Fruit fly (Drosophila melanogaster): ENCODE measurements around the gene Ilp8.

The Ilp8 gene

dm6 chr3L:17003251-17004171, 28.4 kb downstream of the Ilp8 start (continued):
- TF ChIP-seq lmd (GFP tag; IDR thresholded peaks at IDR 0.05) (0 out of 2 replicates have a peak, but pooled peaks have one; percentile 10), crol (GFP tag; IDR thresholded peaks at IDR 0.05) (peak; percentile 82), CG31224 (GFP tag; IDR thresholded peaks at IDR 0.05) (peak; percentile 5; the same call in 1 of the 2 replicates), ATbp (GFP tag; optimal IDR thresholded peaks at IDR 0.05) (peak; percentile 44), Adf1 (GFP tag; IDR thresholded peaks at IDR 0.05) (peak; percentile 31; the same call in 1 of the 2 replicates), sob (GFP tag; IDR thresholded peaks at IDR 0.05) (0 out of 2 replicates have a peak, but pooled peaks have one; percentile 8), prd (optimal IDR thresholded peaks at IDR 0.05) (no peak), prd (GFP tag; IDR thresholded peaks at IDR 0.05) (no peak), btn (GFP tag; optimal IDR thresholded peaks at IDR 0.05) (no peak), CG3281 (GFP tag; optimal IDR thresholded peaks at IDR 0.05) (peak; percentile 44), BEAF-32 (GFP tag; optimal IDR thresholded peaks at IDR 0.05) (no peak), Doc2 (GFP tag; IDR thresholded peaks at IDR 0.05) (no peak), CG2875 (GFP tag; optimal IDR thresholded peaks at IDR 0.05) (no peak), CG6654 (GFP tag; optimal IDR thresholded peaks at IDR 0.05) (no peak), row (GFP tag; IDR thresholded peaks at IDR 0.05) (0 out of 3 replicates have a peak, but pooled peaks have one; percentile 45), crp (GFP tag; optimal IDR thresholded peaks at IDR 0.05) (no peak), lab (GFP tag; optimal IDR thresholded peaks at IDR 0.05) (peak; percentile 81), mirr (GFP tag; optimal IDR thresholded peaks at IDR 0.05) (peak; percentile 84), pb (GFP tag; optimal IDR thresholded peaks at IDR 0.05) (no peak), BtbVII (GFP tag; optimal IDR thresholded peaks at IDR 0.05) (peak; percentile 57), Deaf1 (tag; optimal IDR thresholded peaks at IDR 0.05) (peak; percentile 59), CG15514 (GFP tag; optimal IDR thresholded peaks at IDR 0.05) (peak; percentile 18), H15 (GFP tag; IDR thresholded peaks at IDR 0.05) (0 out of 3 replicates have a peak, but pooled peaks have one; percentile 28), sug (tag; optimal IDR thresholded peaks at IDR 0.05) (peak; percentile 86), CG12071 (GFP tag; optimal IDR thresholded peaks at IDR 0.05) (no peak), grn (GFP tag; optimal IDR thresholded peaks at IDR 0.05) (peak; percentile 90), D19B (GFP tag; optimal IDR thresholded peaks at IDR 0.05) (peak; percentile 40), caup (GFP tag; optimal IDR thresholded peaks at IDR 0.05; ENCODE audit: severe bottlenecking) (peak; percentile 64), Vsx1 (GFP tag; optimal IDR thresholded peaks at IDR 0.05) (peak; percentile 84), vnd (GFP tag; IDR thresholded peaks at IDR 0.05; ENCODE audit: partially characterized antibody) (peak; percentile 69; the same call in 2 of the 3 replicates), Rx (GFP tag; IDR thresholded peaks at IDR 0.05) (no peak), sr (GFP tag; IDR thresholded peaks at IDR 0.05) (peak; percentile 59; the same call in 1 of the 3 replicates), CG8359 (GFP tag; optimal IDR thresholded peaks at IDR 0.05; ENCODE audit: borderline replicate concordance) (peak; percentile 33), onecut (GFP tag; IDR thresholded peaks at IDR 0.05) (no peak), CG15011 (GFP tag; optimal IDR thresholded peaks at IDR 0.05) (no peak), CG13894 (tag; optimal IDR thresholded peaks at IDR 0.05) (peak; percentile 77), nau (GFP tag; optimal IDR thresholded peaks at IDR 0.05) (peak; percentile 48), Hr3 (GFP tag; optimal IDR thresholded peaks at IDR 0.05) (no peak), CG5953 (GFP tag; IDR thresholded peaks at IDR 0.05) (0 out of 2 replicates have a peak, but pooled peaks have one; percentile 4), sd (tag; optimal IDR thresholded peaks at IDR 0.05) (peak; percentile 52), ase (GFP tag; IDR thresholded peaks at IDR 0.05) (0 out of 3 replicates have a peak, but pooled peaks have one; percentile 28), Gsc (GFP tag; IDR thresholded peaks at IDR 0.05) (no peak), Dbx (GFP tag; IDR thresholded peaks at IDR 0.05) (peak; percentile 74), CG6813 (GFP tag; optimal IDR thresholded peaks at IDR 0.05) (no peak), Med (GFP tag) (peak; percentile 42), h (optimal IDR thresholded peaks at IDR 0.05) (no peak), CG3163 (GFP tag; optimal IDR thresholded peaks at IDR 0.05) (no peak), stc (GFP tag; IDR thresholded peaks at IDR 0.05) (no peak)
